Worm (Caenorhabditis elegans) whole organism, young adult: Measurements from ENCODE around the gene F42A10.5.

ENCODE experiments used
- B0336.3 ChIP-seq: fragments of 200-800 bp; sonication (Bioruptor generic); IDR thresholded peaks from 2 replicates; pipeline ENCODE4 v1.3.6; 2022; ENCODE audit warnings: missing genetic modification characterization, missing compliant biosample characterization
- C06A6.2 ChIP-seq: fragments of 200-800 bp; sonication (Bioruptor generic); conservative IDR thresholded peaks from 2 replicates; pipeline ENCODE4 v1.3.6; 2022; ENCODE audit warnings: missing genetic modification characterization, missing compliant biosample characterization
- C17E4.6 ChIP-seq: fragments of 200-800 bp; sonication (Bioruptor generic); IDR thresholded peaks from 2 replicates; pipeline ENCODE4 v1.3.6; 2022; ENCODE audit warnings: missing genetic modification reagents, missing genetic modification characterization, missing compliant biosample characterization
- F33H1.4 ChIP-seq: fragments of 200-800 bp; sonication (Bioruptor generic); IDR thresholded peaks from 2 replicates; pipeline ENCODE4 v1.3.6; 2022; ENCODE audit warnings: missing genetic modification reagents, missing genetic modification characterization, missing compliant biosample characterization
- F37B4.10 ChIP-seq: fragments of 200-800 bp; sonication (Bioruptor generic); IDR thresholded peaks from 2 replicates; pipeline ENCODE4 v1.3.6; 2022; ENCODE audit warnings: missing genetic modification characterization, missing compliant biosample characterization
- F55B11.4 ChIP-seq: sonication (generic microtip); optimal IDR thresholded peaks from 2 replicates; lab custom pipeline; 2016; ENCODE audit warnings: missing compliant biosample characterization, missing genetic modification characterization, borderline replicate concordance; ENCODE audit not compliant: insufficient read depth
- F57A8.1 ChIP-seq: fragments of 200-800 bp; sonication (Bioruptor generic); optimal IDR thresholded peaks from 2 replicates; lab custom pipeline; 2018; ENCODE audit warnings: mild to moderate bottlenecking, missing genetic modification characterization, moderate library complexity, missing compliant biosample characterization
- F57C9.4 ChIP-seq: sonication (generic microtip); optimal IDR thresholded peaks from 2 replicates; lab custom pipeline; 2017; ENCODE audit warnings: mild to moderate bottlenecking, missing genetic modification characterization, missing compliant biosample characterization
- K11D2.4 ChIP-seq: fragments of 200-800 bp; sonication (Bioruptor generic); IDR thresholded peaks from 2 replicates; pipeline ENCODE4 v1.3.6; 2022; ENCODE audit warnings: missing genetic modification reagents, missing genetic modification characterization, missing compliant biosample characterization
- Y53F4B.3 ChIP-seq: fragments of 200-800 bp; sonication (Bioruptor generic); IDR thresholded peaks from 2 replicates; pipeline ENCODE4 v1.3.6; 2022; ENCODE audit warnings: missing genetic modification reagents, missing genetic modification characterization, missing compliant biosample characterization
- Y53G8AR.9 ChIP-seq: fragments of 200-800 bp; sonication (Bioruptor generic); conservative IDR thresholded peaks from 2 replicates; pipeline ENCODE4 v1.3.6; 2022; ENCODE audit warnings: missing genetic modification reagents, missing genetic modification characterization, missing compliant biosample characterization
- Y67H2A.10 ChIP-seq: fragments of 200-800 bp; sonication (Bioruptor generic); conservative IDR thresholded peaks from 2 replicates; pipeline ENCODE4 v1.3.6; 2022; ENCODE audit warnings: missing genetic modification reagents, missing genetic modification characterization, missing compliant biosample characterization
- ama-1 ChIP-seq, 3 experiments: fragments of 150-350 bp in 1 of 3; sonication (generic microtip) in 2 of 3; optimal IDR thresholded peaks; 2 replicates each; lab custom pipeline; 2014 to 2018; ENCODE audit warnings: missing biosample characterization in 2 of 3, missing genetic modification characterization in 2 of 3, missing genetic modification reagents in 2 of 3
- atf-7 ChIP-seq: sonication (generic microtip); optimal IDR thresholded peaks from 2 replicates; lab custom pipeline; 2017; ENCODE audit warnings: mild to moderate bottlenecking, missing genetic modification characterization, missing compliant biosample characterization
- attf-3 ChIP-seq: fragments of 200-800 bp; sonication (Bioruptor generic); conservative IDR thresholded peaks from 2 replicates; pipeline ENCODE4 v1.3.6; 2022; ENCODE audit warnings: missing genetic modification reagents, missing genetic modification characterization, missing compliant biosample characterization
- cebp-1 ChIP-seq, 2 experiments: fragments of 200-800 bp in 1 of 2; sonication (Bioruptor generic) in 1 of 2; sonication (generic microtip) in 1 of 2; IDR thresholded peaks in 1 of 2; optimal IDR thresholded peaks in 1 of 2; 2 replicates each; pipeline versions ENCODE4 v1.3.6 to Lab custom; 2017 to 2022; ENCODE audit warnings: missing compliant biosample characterization in 2 of 2, missing genetic modification characterization in 2 of 2, mild to moderate bottlenecking in 1 of 2, missing genetic modification reagents in 1 of 2, moderate library complexity in 1 of 2
- ceh-27 ChIP-seq: fragments of 200-800 bp; sonication (Bioruptor generic); optimal IDR thresholded peaks from 2 replicates; lab custom pipeline; 2018; ENCODE audit warnings: mild to moderate bottlenecking, missing genetic modification characterization, moderate library complexity, missing compliant biosample characterization
- ceh-40 ChIP-seq: fragments of 200-800 bp; sonication (Bioruptor generic); IDR thresholded peaks from 2 replicates; pipeline ENCODE4 v1.3.6; 2022; ENCODE audit warnings: missing genetic modification characterization, missing compliant biosample characterization
- ceh-79 ChIP-seq: sonication (generic microtip); optimal IDR thresholded peaks from 2 replicates; lab custom pipeline; 2017; ENCODE audit warnings: mild to moderate bottlenecking, missing genetic modification characterization, missing compliant biosample characterization
- ceh-91 ChIP-seq: fragments of 200-800 bp; sonication (Bioruptor generic); IDR thresholded peaks from 2 replicates; pipeline ENCODE4 v1.3.6; 2022; ENCODE audit warnings: missing genetic modification reagents, missing genetic modification characterization, missing compliant biosample characterization
- die-1 ChIP-seq: sonication (generic microtip); optimal IDR thresholded peaks from 2 replicates; lab custom pipeline; 2016; ENCODE audit warnings: missing genotype, mild to moderate bottlenecking, missing genetic modification characterization, missing compliant biosample characterization
- efl-1 ChIP-seq: fragments of 150-350 bp; optimal IDR thresholded peaks from 2 replicates; lab custom pipeline; 2014; ENCODE audit warnings: missing biosample characterization, missing genetic modification reagents, missing genetic modification characterization
- egl-18 ChIP-seq: fragments of 200-800 bp; sonication (Bioruptor generic); IDR thresholded peaks from 2 replicates; pipeline ENCODE4 v1.3.6; 2022; ENCODE audit warnings: missing genetic modification reagents, missing genetic modification characterization, missing compliant biosample characterization
- egl-44 ChIP-seq: fragments of 200-800 bp; sonication (Bioruptor generic); IDR thresholded peaks from 2 replicates; pipeline ENCODE4 v1.3.6; 2022; ENCODE audit warnings: missing genetic modification reagents, missing genetic modification characterization, missing compliant biosample characterization
- gei-17 ChIP-seq: fragments of 200-800 bp; sonication (Bioruptor generic); optimal IDR thresholded peaks from 2 replicates; lab custom pipeline; 2018; ENCODE audit warnings: mild to moderate bottlenecking, missing genetic modification characterization, missing compliant biosample characterization
- hlh-12 ChIP-seq: sonication (generic microtip); optimal IDR thresholded peaks from 2 replicates; lab custom pipeline; 2016; ENCODE audit warnings: missing genetic modification characterization, missing compliant biosample characterization
- hlh-26 ChIP-seq: fragments of 200-800 bp; sonication (Bioruptor generic); conservative IDR thresholded peaks from 2 replicates; pipeline ENCODE4 v1.3.6; 2022; ENCODE audit warnings: missing genetic modification reagents, missing genetic modification characterization, missing compliant biosample characterization
- hsf-1 ChIP-seq: fragments of 200-800 bp; sonication (Bioruptor generic); IDR thresholded peaks from 2 replicates; pipeline ENCODE4 v1.3.6; 2022; ENCODE audit warnings: missing genetic modification reagents, missing genetic modification characterization, missing compliant biosample characterization
- lin-35 ChIP-seq, 3 experiments: fragments of 150-350 bp in 2 of 3; sonication (generic microtip) in 1 of 3; optimal IDR thresholded peaks; 2 replicates each; lab custom pipeline; 2014 to 2018; ENCODE audit warnings: missing biosample characterization in 3 of 3, missing genetic modification characterization in 3 of 3, missing genetic modification reagents in 3 of 3
- lin-54 ChIP-seq: fragments of 200-800 bp; sonication (Bioruptor generic); optimal IDR thresholded peaks from 2 replicates; lab custom pipeline; 2018; ENCODE audit warnings: mild to moderate bottlenecking, missing genetic modification characterization, missing compliant biosample characterization
- mel-28 ChIP-seq: sonication (generic microtip); optimal IDR thresholded peaks from 2 replicates; lab custom pipeline; 2016; ENCODE audit warnings: borderline replicate concordance, mild to moderate bottlenecking, missing genetic modification characterization, missing compliant biosample characterization
- mxl-1 ChIP-seq: sonication (generic microtip); optimal IDR thresholded peaks from 2 replicates; lab custom pipeline; 2016; ENCODE audit warnings: missing genetic modification characterization, missing compliant biosample characterization
- nfya-2 ChIP-seq: fragments of 200-800 bp; sonication (Bioruptor generic); IDR thresholded peaks from 2 replicates; pipeline ENCODE4 v1.3.6; 2022; ENCODE audit warnings: missing genetic modification reagents, missing genetic modification characterization, missing compliant biosample characterization
- nfyb-1 ChIP-seq: fragments of 200-800 bp; sonication (Bioruptor generic); IDR thresholded peaks from 2 replicates; pipeline ENCODE4 v1.3.6; 2022; ENCODE audit warnings: missing genetic modification reagents, missing genetic modification characterization, missing compliant biosample characterization
- nhr-120 ChIP-seq: fragments of 200-800 bp; sonication (Bioruptor generic); IDR thresholded peaks from 2 replicates; pipeline ENCODE4 v1.3.6; 2022; ENCODE audit warnings: missing genetic modification characterization, missing compliant biosample characterization
- nhr-80 ChIP-seq: sonication (generic microtip); optimal IDR thresholded peaks from 2 replicates; lab custom pipeline; 2016; ENCODE audit warnings: missing genetic modification characterization, missing compliant biosample characterization
- pha-4 ChIP-seq: fragments of 150-350 bp; sonication (generic microtip); optimal IDR thresholded peaks from 2 replicates; lab custom pipeline; 2014; ENCODE audit warnings: missing biosample characterization, missing genetic modification reagents, missing genetic modification characterization
- rcor-1 ChIP-seq: fragments of 200-800 bp; sonication (Bioruptor generic); IDR thresholded peaks from 2 replicates; pipeline ENCODE4 v1.3.6; 2022; ENCODE audit warnings: missing genetic modification reagents, missing genetic modification characterization, missing compliant biosample characterization
- rec-8 ChIP-seq, 2 experiments: sonication (generic microtip); optimal IDR thresholded peaks; 2 replicates each; lab custom pipeline; 2016; ENCODE audit warnings: mild to moderate bottlenecking in 2 of 2, missing genetic modification characterization in 2 of 2, missing genetic modification reagents in 2 of 2, missing genotype in 2 of 2, missing biosample characterization in 1 of 2, missing compliant biosample characterization in 1 of 2, moderate library complexity in 1 of 2
- repo-1 ChIP-seq: sonication (generic microtip); optimal IDR thresholded peaks from 2 replicates; lab custom pipeline; 2017; ENCODE audit warnings: mild to moderate bottlenecking, missing genetic modification characterization, missing compliant biosample characterization
- rpc-1 ChIP-seq, 2 experiments: fragments of 150-350 bp in 1 of 2; sonication (generic microtip) in 1 of 2; optimal IDR thresholded peaks; 2 replicates each; lab custom pipeline; 2014 to 2018; ENCODE audit warnings: missing biosample characterization in 1 of 2, missing genetic modification characterization in 1 of 2, missing genetic modification reagents in 1 of 2, missing genotype in 1 of 2
- sdz-38 ChIP-seq: sonication (generic microtip); optimal IDR thresholded peaks from 2 replicates; lab custom pipeline; 2016; ENCODE audit warnings: missing genotype, missing genetic modification characterization, missing compliant biosample characterization
- snpc-1.1 ChIP-seq: sonication (generic microtip); optimal IDR thresholded peaks from 2 replicates; lab custom pipeline; 2017; ENCODE audit warnings: missing genetic modification characterization, mild to moderate bottlenecking, missing compliant biosample characterization, antibody characterized with exemption, moderate library complexity, missing genotype, missing genetic modification reagents; ENCODE audit not compliant: insufficient read depth
- snpc-3.4 ChIP-seq: sonication (generic microtip); optimal IDR thresholded peaks from 2 replicates; lab custom pipeline; 2017; ENCODE audit warnings: missing genetic modification characterization, mild to moderate bottlenecking, missing compliant biosample characterization, antibody characterized with exemption, moderate library complexity, missing genotype, missing genetic modification reagents
- tbp1 ChIP-seq: fragments of 200-800 bp; sonication (Bioruptor generic); optimal IDR thresholded peaks from 2 replicates; lab custom pipeline; 2018; ENCODE audit warnings: mild to moderate bottlenecking, missing genetic modification characterization, missing compliant biosample characterization
- zim-3 ChIP-seq: sonication (generic microtip); optimal IDR thresholded peaks from 2 replicates; lab custom pipeline; 2017; ENCODE audit warnings: mild to moderate bottlenecking, missing genetic modification characterization, moderate library complexity, missing compliant biosample characterization
- ztf-18 ChIP-seq: sonication (generic microtip); optimal IDR thresholded peaks from 2 replicates; lab custom pipeline; 2016; ENCODE audit warnings: missing genotype, mild to moderate bottlenecking, missing genetic modification characterization, missing compliant biosample characterization

Gene F42A10.5

DNA sequence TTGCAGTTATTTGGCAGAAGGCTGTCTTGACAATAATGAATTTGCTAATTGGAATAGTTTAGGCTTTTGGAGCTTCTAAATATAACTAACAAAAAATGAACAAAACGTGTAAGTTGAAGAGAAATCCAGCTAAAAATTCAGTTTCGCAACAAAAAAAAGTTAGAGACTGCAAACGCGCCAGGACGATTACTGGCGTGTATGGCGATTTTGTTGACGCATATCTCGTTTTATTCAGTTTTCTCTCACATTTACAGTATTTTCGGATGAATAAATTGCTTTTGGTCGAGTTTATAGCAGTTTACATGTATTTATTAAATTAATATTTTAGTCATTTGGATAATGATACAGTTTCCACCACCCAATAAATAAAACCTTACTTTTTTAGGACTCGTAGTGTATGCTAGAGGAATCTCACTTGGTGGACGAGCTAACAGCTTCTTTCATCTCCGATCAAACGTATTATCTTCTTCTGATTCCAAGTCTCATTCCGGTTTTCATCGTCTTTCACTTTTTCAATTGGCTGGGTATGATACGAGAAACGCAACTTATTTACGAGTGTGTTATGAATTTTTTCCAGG is at the start of gene F42A10.5, which contains the start of gene abcf-3:
Gene F42A10.5, minus strand, starts transcription at position 458 of the 578 bp plus-strand sequence.
Gene abcf-3, plus strand, starts transcription at position 384 of the 578 bp plus-strand sequence.
- TF ChIP-seq lin-54 (GFP tag; lab: Kevin White, UChicago) (peak; percentile 64), F57C9.4 (tag; lab: Kevin White, UChicago) (no peak), F57A8.1 (GFP tag; lab: Kevin White, UChicago) (no peak), B0336.3 (GFP tag; lab: Robert Waterston, UW) (no peak), ztf-18 (peak; percentile 94), C17E4.6 (GFP tag; lab: Robert Waterston, UW) (no peak), ceh-91 (GFP tag; lab: Robert Waterston, UW) (no peak), ceh-27 (no peak), Y67H2A.10 (GFP tag; lab: Robert Waterston, UW) (no peak), rcor-1 (0 out of 2 replicates have a peak, but pooled peaks have one; percentile 31), rec-8 (tag; optimal IDR thresholded peaks at IDR 0.05; lab: Kevin White, UChicago) (no peak), nfyb-1 (GFP tag; lab: Robert Waterston, UW) (0 out of 2 replicates have a peak, but pooled peaks have one; percentile 40), sdz-38 (tag; lab: Kevin White, UChicago) (no peak), K11D2.4 (GFP tag; lab: Robert Waterston, UW) (no peak), lin-35 (GFP tag; optimal IDR thresholded peaks at IDR 0.05; lab: Kevin White, UChicago) (peak in 1 of 3 experiments; percentile 66), pha-4 (tag; lab: Kevin White, UChicago) (no peak), F55B11.4 (tag; lab: Kevin White, UChicago) (no peak), repo-1 (tag; lab: Kevin White, UChicago) (no peak), Y53F4B.3 (GFP tag; lab: Robert Waterston, UW) (no peak), F33H1.4 (peak; percentile 58), snpc-3.4 (tag; lab: Kevin White, UChicago) (peak; percentile 29), rpc-1 (optimal IDR thresholded peaks at IDR 0.05; lab: Kevin White, UChicago) (no peak), rpc-1 (tag; optimal IDR thresholded peaks at IDR 0.05; lab: Kevin White, UChicago) (no peak), die-1 (no peak), hlh-12 (tag; lab: Kevin White, UChicago) (no peak), C06A6.2 (no peak), nhr-80 (tag; lab: Kevin White, UChicago) (peak; percentile 41), F37B4.10 (GFP tag; lab: Robert Waterston, UW) (no peak), nfya-2 (GFP tag; lab: Robert Waterston, UW) (no peak), ama-1 (optimal IDR thresholded peaks at IDR 0.05; lab: Kevin White, UChicago) (no peak), ama-1 (GFP tag; optimal IDR thresholded peaks at IDR 0.05; lab: Kevin White, UChicago) (no peak), tbp1 (GFP tag; lab: Kevin White, UChicago) (peak; percentile 23), mel-28 (tag; lab: Kevin White, UChicago) (no peak), gei-17 (GFP tag; lab: Kevin White, UChicago) (no peak), efl-1 (GFP tag; lab: Kevin White, UChicago) (peak; percentile 23), nhr-120 (no peak), ceh-79 (tag; lab: Kevin White, UChicago) (no peak), zim-3 (no peak), Y53G8AR.9 (GFP tag; lab: Robert Waterston, UW) (0 out of 2 replicates have a peak, but pooled peaks have one; percentile 58), atf-7 (tag; lab: Kevin White, UChicago) (no peak), egl-18 (GFP tag; lab: Robert Waterston, UW) (no peak), snpc-1.1 (tag; lab: Kevin White, UChicago) (no peak), egl-44 (GFP tag; lab: Robert Waterston, UW) (no peak), hsf-1 (no peak), cebp-1 (GFP tag; IDR thresholded peaks at IDR 0.05; lab: Robert Waterston, UW) (no peak), cebp-1 (tag; optimal IDR thresholded peaks at IDR 0.05; lab: Kevin White, UChicago) (peak; percentile 93), ceh-40 (GFP tag; lab: Robert Waterston, UW) (no peak), mxl-1 (tag; lab: Kevin White, UChicago) (no peak), hlh-26 (no peak), attf-3 (GFP tag; lab: Robert Waterston, UW) (0 out of 2 replicates have a peak, but pooled peaks have one; percentile 12)
